Worm (Caenorhabditis elegans) whole organism, young adult: ENCODE data around the gene Y41D4A.4.

Experiments used
- B0019.2 ChIP-seq: fragments of 200-800 bp; sonication (Bioruptor generic); conservative IDR thresholded peaks from 2 replicates; pipeline ENCODE4 v1.3.6; 2022; ENCODE audit warnings: missing genetic modification reagents, missing genetic modification characterization, missing compliant biosample characterization
- B0035.1 ChIP-seq: sonication (generic microtip); optimal IDR thresholded peaks from 2 replicates; lab custom pipeline; 2016; ENCODE audit warnings: missing genetic modification characterization, mild to moderate bottlenecking, missing compliant biosample characterization, missing genotype, missing genetic modification reagents
- B0336.3 ChIP-seq: fragments of 200-800 bp; sonication (Bioruptor generic); IDR thresholded peaks from 2 replicates; pipeline ENCODE4 v1.3.6; 2022; ENCODE audit warnings: missing genetic modification characterization, missing compliant biosample characterization
- F33H1.4 ChIP-seq: fragments of 200-800 bp; sonication (Bioruptor generic); IDR thresholded peaks from 2 replicates; pipeline ENCODE4 v1.3.6; 2022; ENCODE audit warnings: missing genetic modification reagents, missing genetic modification characterization, missing compliant biosample characterization
- F39B2.1 ChIP-seq: fragments of 200-800 bp; sonication (Bioruptor generic); IDR thresholded peaks from 2 replicates; pipeline ENCODE4 v1.3.6; 2022; ENCODE audit warnings: missing genetic modification reagents, missing genetic modification characterization, missing compliant biosample characterization
- F49E8.2 ChIP-seq: sonication (generic microtip); optimal IDR thresholded peaks from 3 replicates; lab custom pipeline; 2017; ENCODE audit warnings: missing genetic modification characterization, mild to moderate bottlenecking, missing compliant biosample characterization, antibody characterized with exemption, moderate library complexity; ENCODE audit not compliant: insufficient read depth
- F57C9.4 ChIP-seq: sonication (generic microtip); optimal IDR thresholded peaks from 2 replicates; lab custom pipeline; 2017; ENCODE audit warnings: mild to moderate bottlenecking, missing genetic modification characterization, missing compliant biosample characterization
- T07F8.4 ChIP-seq: sonication (generic microtip); optimal IDR thresholded peaks from 2 replicates; lab custom pipeline; 2016; ENCODE audit warnings: mild to moderate bottlenecking, missing genetic modification characterization, moderate library complexity, missing compliant biosample characterization
- T26A5.8 ChIP-seq: sonication (generic microtip); optimal IDR thresholded peaks from 2 replicates; lab custom pipeline; 2016; ENCODE audit warnings: missing genetic modification characterization, missing compliant biosample characterization
- Y79H2A.3 ChIP-seq: fragments of 200-800 bp; sonication (Bioruptor generic); conservative IDR thresholded peaks from 2 replicates; pipeline ENCODE4 v1.3.6; 2022; ENCODE audit warnings: missing genetic modification reagents, missing genetic modification characterization, missing compliant biosample characterization
- akir-1 ChIP-seq: fragments of 200-800 bp; sonication (Bioruptor generic); optimal IDR thresholded peaks from 2 replicates; lab custom pipeline; 2018; ENCODE audit warnings: mild to moderate bottlenecking, missing genetic modification characterization, moderate library complexity, missing compliant biosample characterization
- ama-1 ChIP-seq, 3 experiments: fragments of 150-350 bp in 1 of 3; sonication (generic microtip) in 2 of 3; optimal IDR thresholded peaks; 2 replicates each; lab custom pipeline; 2014 to 2018; ENCODE audit warnings: missing biosample characterization in 2 of 3, missing genetic modification characterization in 2 of 3, missing genetic modification reagents in 2 of 3
- aptf-2 ChIP-seq: fragments of 200-800 bp; sonication (Bioruptor generic); conservative IDR thresholded peaks from 2 replicates; pipeline ENCODE4 v1.3.6; 2022; ENCODE audit warnings: missing genetic modification reagents, missing genetic modification characterization, missing compliant biosample characterization
- aptf-3 ChIP-seq: fragments of 200-800 bp; sonication (Bioruptor generic); IDR thresholded peaks from 2 replicates; pipeline ENCODE4 v1.3.6; 2022; ENCODE audit warnings: missing genetic modification characterization, missing compliant biosample characterization
- athp-1 ChIP-seq: sonication (generic microtip); optimal IDR thresholded peaks from 2 replicates; lab custom pipeline; 2017; ENCODE audit warnings: mild to moderate bottlenecking, missing genetic modification characterization, missing compliant biosample characterization
- bed-2 ChIP-seq: fragments of 200-800 bp; sonication (Bioruptor generic); IDR thresholded peaks from 2 replicates; pipeline ENCODE4 v1.3.6; 2022; ENCODE audit warnings: missing genetic modification reagents, missing genetic modification characterization, missing compliant biosample characterization
- ccch-3 ChIP-seq: fragments of 200-800 bp; sonication (Bioruptor generic); optimal IDR thresholded peaks from 2 replicates; lab custom pipeline; 2018; ENCODE audit warnings: mild to moderate bottlenecking, missing genetic modification characterization, missing compliant biosample characterization
- ceh-79 ChIP-seq: sonication (generic microtip); optimal IDR thresholded peaks from 2 replicates; lab custom pipeline; 2017; ENCODE audit warnings: mild to moderate bottlenecking, missing genetic modification characterization, missing compliant biosample characterization
- chd-7 ChIP-seq: sonication (generic microtip); optimal IDR thresholded peaks from 2 replicates; lab custom pipeline; 2016; ENCODE audit warnings: mild to moderate bottlenecking, missing genetic modification characterization, moderate library complexity, missing compliant biosample characterization
- die-1 ChIP-seq: sonication (generic microtip); optimal IDR thresholded peaks from 2 replicates; lab custom pipeline; 2016; ENCODE audit warnings: missing genotype, mild to moderate bottlenecking, missing genetic modification characterization, missing compliant biosample characterization
- dox-1 ChIP-seq: fragments of 200-800 bp; sonication (Bioruptor generic); IDR thresholded peaks from 2 replicates; pipeline ENCODE4 v1.3.6; 2022; ENCODE audit warnings: missing genetic modification reagents, missing genetic modification characterization, missing compliant biosample characterization
- efl-1 ChIP-seq: fragments of 150-350 bp; optimal IDR thresholded peaks from 2 replicates; lab custom pipeline; 2014; ENCODE audit warnings: missing biosample characterization, missing genetic modification reagents, missing genetic modification characterization
- egl-44 ChIP-seq: fragments of 200-800 bp; sonication (Bioruptor generic); IDR thresholded peaks from 2 replicates; pipeline ENCODE4 v1.3.6; 2022; ENCODE audit warnings: missing genetic modification reagents, missing genetic modification characterization, missing compliant biosample characterization
- egrh-3 ChIP-seq: fragments of 200-800 bp; sonication (Bioruptor generic); IDR thresholded peaks from 2 replicates; pipeline ENCODE4 v1.3.6; 2022; ENCODE audit warnings: missing genetic modification reagents, missing genetic modification characterization, missing compliant biosample characterization
- ekl-4 ChIP-seq: fragments of 200-800 bp; sonication (Bioruptor generic); IDR thresholded peaks from 2 replicates; pipeline ENCODE4 v1.3.6; 2022; ENCODE audit warnings: missing genetic modification reagents, missing genetic modification characterization, missing compliant biosample characterization
- ets-4 ChIP-seq: fragments of 200-800 bp; sonication (Bioruptor generic); optimal IDR thresholded peaks from 2 replicates; lab custom pipeline; 2018; ENCODE audit warnings: mild to moderate bottlenecking, missing genetic modification characterization, missing compliant biosample characterization
- gei-17 ChIP-seq: fragments of 200-800 bp; sonication (Bioruptor generic); optimal IDR thresholded peaks from 2 replicates; lab custom pipeline; 2018; ENCODE audit warnings: mild to moderate bottlenecking, missing genetic modification characterization, missing compliant biosample characterization
- him-1 ChIP-seq: sonication (generic microtip); optimal IDR thresholded peaks from 2 replicates; lab custom pipeline; 2016; ENCODE audit warnings: missing genotype, missing genetic modification reagents, missing genetic modification characterization, missing compliant biosample characterization
- hmg-20 ChIP-seq: fragments of 200-800 bp; sonication (Bioruptor generic); IDR thresholded peaks from 2 replicates; pipeline ENCODE4 v1.3.6; 2022; ENCODE audit warnings: missing genetic modification reagents, missing genetic modification characterization, missing compliant biosample characterization
- let-607 ChIP-seq, 2 experiments: fragments of 200-800 bp in 1 of 2; sonication (Bioruptor generic) in 1 of 2; sonication (generic microtip) in 1 of 2; optimal IDR thresholded peaks; 2 replicates each; lab custom pipeline; 2016 to 2018; ENCODE audit warnings: mild to moderate bottlenecking in 2 of 2, missing compliant biosample characterization in 2 of 2, missing genetic modification characterization in 2 of 2, moderate library complexity in 2 of 2, missing genotype in 1 of 2
- lin-26 ChIP-seq: fragments of 200-800 bp; sonication (Bioruptor generic); IDR thresholded peaks from 2 replicates; pipeline ENCODE4 v1.3.6; 2022; ENCODE audit warnings: missing genetic modification reagents, missing genetic modification characterization, missing compliant biosample characterization
- lin-54 ChIP-seq: fragments of 200-800 bp; sonication (Bioruptor generic); optimal IDR thresholded peaks from 2 replicates; lab custom pipeline; 2018; ENCODE audit warnings: mild to moderate bottlenecking, missing genetic modification characterization, missing compliant biosample characterization
- lsy-27 ChIP-seq: sonication (generic microtip); optimal IDR thresholded peaks from 2 replicates; lab custom pipeline; 2017; ENCODE audit warnings: missing genetic modification characterization, mild to moderate bottlenecking, missing compliant biosample characterization, antibody characterized with exemption, missing genotype, borderline replicate concordance; ENCODE audit not compliant: insufficient read depth
- madf-6 ChIP-seq: fragments of 200-800 bp; sonication (Bioruptor generic); IDR thresholded peaks from 2 replicates; pipeline ENCODE4 v1.3.6; 2022; ENCODE audit warnings: missing genetic modification reagents, missing genetic modification characterization, missing compliant biosample characterization
- mcd-1 ChIP-seq: fragments of 200-800 bp; sonication (Bioruptor generic); IDR thresholded peaks from 2 replicates; pipeline ENCODE4 v1.3.6; 2022; ENCODE audit warnings: missing genetic modification reagents, missing genetic modification characterization, missing compliant biosample characterization
- mel-28 ChIP-seq: sonication (generic microtip); optimal IDR thresholded peaks from 2 replicates; lab custom pipeline; 2016; ENCODE audit warnings: borderline replicate concordance, mild to moderate bottlenecking, missing genetic modification characterization, missing compliant biosample characterization
- mes-4 ChIP-seq: sonication (generic microtip); optimal IDR thresholded peaks from 2 replicates; lab custom pipeline; 2016; ENCODE audit warnings: missing genotype, missing genetic modification characterization, missing compliant biosample characterization
- mxl-1 ChIP-seq: sonication (generic microtip); optimal IDR thresholded peaks from 2 replicates; lab custom pipeline; 2016; ENCODE audit warnings: missing genetic modification characterization, missing compliant biosample characterization
- nfyb-1 ChIP-seq: fragments of 200-800 bp; sonication (Bioruptor generic); IDR thresholded peaks from 2 replicates; pipeline ENCODE4 v1.3.6; 2022; ENCODE audit warnings: missing genetic modification reagents, missing genetic modification characterization, missing compliant biosample characterization
- nhr-120 ChIP-seq: fragments of 200-800 bp; sonication (Bioruptor generic); IDR thresholded peaks from 2 replicates; pipeline ENCODE4 v1.3.6; 2022; ENCODE audit warnings: missing genetic modification characterization, missing compliant biosample characterization
- repo-1 ChIP-seq: sonication (generic microtip); optimal IDR thresholded peaks from 2 replicates; lab custom pipeline; 2017; ENCODE audit warnings: mild to moderate bottlenecking, missing genetic modification characterization, missing compliant biosample characterization
- snpc-4 ChIP-seq, 5 experiments: fragments of 150-350 bp in 1 of 5; sonication (generic microtip) in 4 of 5; optimal IDR thresholded peaks; 2 replicates each; lab custom pipeline; 2014 to 2018; ENCODE audit warnings: missing genetic modification characterization in 5 of 5, missing biosample characterization in 3 of 5, antibody characterized with exemption in 2 of 5, mild to moderate bottlenecking in 2 of 5, missing compliant biosample characterization in 2 of 5, missing genotype in 2 of 5, moderate library complexity in 2 of 5, missing genetic modification reagents in 1 of 5
- somi-1 ChIP-seq: fragments of 200-800 bp; sonication (Bioruptor generic); optimal IDR thresholded peaks from 2 replicates; lab custom pipeline; 2018; ENCODE audit warnings: mild to moderate bottlenecking, missing genetic modification characterization, missing compliant biosample characterization
- sptf-2 ChIP-seq: fragments of 200-800 bp; sonication (Bioruptor generic); optimal IDR thresholded peaks from 2 replicates; lab custom pipeline; 2018; ENCODE audit warnings: mild to moderate bottlenecking, missing genetic modification characterization, missing compliant biosample characterization
- tbp1 ChIP-seq: fragments of 200-800 bp; sonication (Bioruptor generic); optimal IDR thresholded peaks from 2 replicates; lab custom pipeline; 2018; ENCODE audit warnings: mild to moderate bottlenecking, missing genetic modification characterization, missing compliant biosample characterization
- tbx-9 ChIP-seq: sonication (generic microtip); optimal IDR thresholded peaks from 2 replicates; lab custom pipeline; 2016; ENCODE audit warnings: borderline replicate concordance, missing genetic modification characterization, inconsistent platforms, missing compliant biosample characterization
- ztf-26 ChIP-seq: sonication (generic microtip); optimal IDR thresholded peaks from 2 replicates; lab custom pipeline; 2017; ENCODE audit warnings: missing genetic modification characterization, missing compliant biosample characterization
- ztf-28 ChIP-seq: fragments of 200-800 bp; sonication (Bioruptor generic); IDR thresholded peaks from 2 replicates; pipeline ENCODE4 v1.3.6; 2022; ENCODE audit warnings: missing genetic modification reagents, missing genetic modification characterization, missing compliant biosample characterization
- ztf-6 ChIP-seq: fragments of 200-800 bp; sonication (Bioruptor generic); IDR thresholded peaks from 2 replicates; pipeline ENCODE4 v1.3.6; 2022; ENCODE audit warnings: missing genetic modification reagents, missing genetic modification characterization, missing compliant biosample characterization

The Y41D4A.4 gene

ce11 chrIV:1738324-1738730, 7.5 kb upstream of the Y41D4A.4 start (continued):
- no peak for TF ChIP-seq Y79H2A.3 (GFP tag; lab: Robert Waterston, UW)
- TF ChIP-seq F33H1.4 (GFP tag; lab: Robert Waterston, UW): peak; percentile 85
- peak; percentile 63 for TF ChIP-seq athp-1 (tag; lab: Kevin White, UChicago)
- TF ChIP-seq B0019.2: no peak
- TF ChIP-seq tbx-9: no peak
- TF ChIP-seq akir-1 (GFP tag; lab: Kevin White, UChicago): no peak
- TF ChIP-seq T07F8.4 (tag; lab: Kevin White, UChicago): no peak
- TF ChIP-seq ceh-79 (tag; lab: Kevin White, UChicago): no peak
- TF ChIP-seq F39B2.1 (GFP tag; lab: Robert Waterston, UW): no peak
- TF ChIP-seq ccch-3 (GFP tag; lab: Kevin White, UChicago): no peak
- no peak for TF ChIP-seq mxl-1 (tag; lab: Kevin White, UChicago)
- TF ChIP-seq dox-1 (GFP tag; lab: Robert Waterston, UW): no peak; the same call in none of the 2 replicates
- TF ChIP-seq mcd-1 (GFP tag; lab: Robert Waterston, UW): peak; percentile 95
- TF ChIP-seq mel-28 (tag; lab: Kevin White, UChicago): no peak
- TF ChIP-seq let-607 (tag; optimal IDR thresholded peaks at IDR 0.05; lab: Kevin White, UChicago): no peak
- TF ChIP-seq lsy-27 (tag; lab: Kevin White, UChicago): no peak
- no peak for TF ChIP-seq somi-1 (GFP tag; lab: Kevin White, UChicago)
- no peak for TF ChIP-seq him-1 (tag; lab: Kevin White, UChicago)
- no peak for TF ChIP-seq snpc-4 (GFP tag; optimal IDR thresholded peaks at IDR 0.05; lab: Kevin White, UChicago)
- peak in 2 of 4 experiments; percentile 13 to 52 for TF ChIP-seq snpc-4 (tag; optimal IDR thresholded peaks at IDR 0.05; lab: Kevin White, UChicago)
- TF ChIP-seq egl-44 (GFP tag; lab: Robert Waterston, UW): no peak
- TF ChIP-seq tbp1: peak; percentile 30
- no peak for TF ChIP-seq die-1 (tag; lab: Kevin White, UChicago)
- 0 out of 2 replicates have a peak, but pooled peaks have one; percentile 42 for TF ChIP-seq lin-26 (GFP tag; lab: Robert Waterston, UW)
- TF ChIP-seq lin-54: peak; percentile 92
- TF ChIP-seq gei-17 (GFP tag; lab: Kevin White, UChicago): no peak
- peak; percentile 86 for TF ChIP-seq egrh-3 (GFP tag; lab: Robert Waterston, UW)
- TF ChIP-seq hmg-20 (GFP tag; lab: Robert Waterston, UW): no peak
- TF ChIP-seq F57C9.4: no peak
- peak; percentile 10; the same call in 1 of the 2 replicates for TF ChIP-seq ztf-6
- TF ChIP-seq ztf-28: no peak
- peak; percentile 72 for TF ChIP-seq ekl-4 (GFP tag; lab: Robert Waterston, UW)
- TF ChIP-seq F49E8.2 (tag; lab: Kevin White, UChicago): no peak
- no peak for TF ChIP-seq mes-4
- no peak for TF ChIP-seq ama-1 (optimal IDR thresholded peaks at IDR 0.05; lab: Kevin White, UChicago)
- TF ChIP-seq ama-1 (GFP tag; optimal IDR thresholded peaks at IDR 0.05; lab: Kevin White, UChicago): no peak

- TF ChIP-seq nfyb-1 (no peak), F33H1.4 (GFP tag; lab: Robert Waterston, UW) (no peak), aptf-3 (no peak), ets-4 (GFP tag; lab: Kevin White, UChicago) (no peak), nhr-120 (GFP tag; lab: Robert Waterston, UW) (no peak), chd-7 (tag; lab: Kevin White, UChicago) (no peak), sptf-2 (no peak), bed-2 (GFP tag; lab: Robert Waterston, UW) (no peak), F49E8.2 (tag; lab: Kevin White, UChicago) (no peak), aptf-2 (GFP tag; lab: Robert Waterston, UW) (no peak), efl-1 (no peak), B0035.1 (no peak), repo-1 (tag; lab: Kevin White, UChicago) (no peak), T26A5.8 (no peak), B0336.3 (GFP tag; lab: Robert Waterston, UW) (no peak), ztf-26 (tag; lab: Kevin White, UChicago) (no peak), madf-6 (GFP tag; lab: Robert Waterston, UW) (no peak)
Observed at ce11 chrIV:1738892-1739291, 6.9 kb upstream of the Y41D4A.4 start.
